Fruit fly (Drosophila melanogaster): Measurements from ENCODE around the gene CG5334.

Gene CG5334

dm6 chrX:14775008-14775407, at the start of gene CG5334:
Gene CG5334 (plus strand): TSS chrX:14775308.
- no peak for TF ChIP-seq h (optimal IDR thresholded peaks at IDR 0.05)
- no peak for TF ChIP-seq Sin3A (optimal IDR thresholded peaks at IDR 0.05)
- no peak for TF ChIP-seq psq (optimal IDR thresholded peaks at IDR 0.05)
- TF ChIP-seq insv (optimal IDR thresholded peaks at IDR 0.05) = no peak
- no peak for TF ChIP-seq ttk (optimal IDR thresholded peaks at IDR 0.05)
- TF ChIP-seq Myc (optimal IDR thresholded peaks at IDR 0.05) = no peak

DNA sequence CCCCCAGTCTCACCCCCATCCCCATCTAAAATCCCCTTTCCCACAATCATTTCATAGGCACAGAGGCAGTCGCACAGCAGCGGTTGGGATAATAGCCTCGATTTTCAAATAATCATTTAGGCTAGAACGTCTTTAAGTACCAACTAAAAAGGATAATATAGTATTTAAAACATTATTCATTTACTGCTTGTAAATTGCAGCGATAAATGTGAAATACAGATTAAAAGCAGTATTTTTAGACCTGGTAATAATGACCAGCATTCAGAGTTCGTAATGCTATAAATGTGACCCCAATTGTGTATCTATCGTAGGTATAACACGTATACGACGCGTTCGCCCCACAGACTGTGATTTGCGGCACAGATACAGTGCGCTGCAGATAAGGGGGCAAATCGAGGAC, 47.5 kb upstream of the CG5334 start:
- no peak for TF ChIP-seq psq (optimal IDR thresholded peaks at IDR 0.05)
- no peak for TF ChIP-seq ttk (optimal IDR thresholded peaks at IDR 0.05)
- TF ChIP-seq Myc (optimal IDR thresholded peaks at IDR 0.05) = no peak
- no peak for TF ChIP-seq Sin3A (optimal IDR thresholded peaks at IDR 0.05)
- TF ChIP-seq insv (optimal IDR thresholded peaks at IDR 0.05) = no peak
- TF ChIP-seq h (optimal IDR thresholded peaks at IDR 0.05) = no peak

dm6 chrX:14738420-14738819, 36.7 kb upstream of the CG5334 start:
- TF ChIP-seq h (optimal IDR thresholded peaks at IDR 0.05) (no peak), Sin3A (optimal IDR thresholded peaks at IDR 0.05) (no peak), insv (optimal IDR thresholded peaks at IDR 0.05) (no peak), psq (optimal IDR thresholded peaks at IDR 0.05) (no peak)

dm6 chrX:14743819-14744218, 31.3 kb upstream of the CG5334 start:
- TF ChIP-seq ttk (optimal IDR thresholded peaks at IDR 0.05) (no peak), insv (optimal IDR thresholded peaks at IDR 0.05) (no peak), h (optimal IDR thresholded peaks at IDR 0.05) (no peak), Sin3A (optimal IDR thresholded peaks at IDR 0.05) (no peak), psq (optimal IDR thresholded peaks at IDR 0.05) (no peak), Myc (optimal IDR thresholded peaks at IDR 0.05) (no peak)

- no peak for TF ChIP-seq Myc (optimal IDR thresholded peaks at IDR 0.05)
- TF ChIP-seq h (optimal IDR thresholded peaks at IDR 0.05) = no peak
- TF ChIP-seq insv (optimal IDR thresholded peaks at IDR 0.05) = no peak
- TF ChIP-seq psq (optimal IDR thresholded peaks at IDR 0.05) = no peak
- no peak for TF ChIP-seq ttk (optimal IDR thresholded peaks at IDR 0.05)
- TF ChIP-seq Sin3A (optimal IDR thresholded peaks at IDR 0.05) = no peak
Observed at dm6 chrX:14749086-14749874, 25.8 kb upstream of the CG5334 start, which contains the start of gene NetB. Gene NetB (minus strand): TSS chrX:14749376.

- TF ChIP-seq h (optimal IDR thresholded peaks at IDR 0.05) (no peak), Sin3A (optimal IDR thresholded peaks at IDR 0.05) (no peak), Myc (optimal IDR thresholded peaks at IDR 0.05) (no peak), insv (optimal IDR thresholded peaks at IDR 0.05) (no peak), ttk (optimal IDR thresholded peaks at IDR 0.05) (no peak), psq (optimal IDR thresholded peaks at IDR 0.05) (no peak)
Observed at dm6 chrX:14750448-14750847, 24.7 kb upstream of the CG5334 start.

- TF ChIP-seq insv (optimal IDR thresholded peaks at IDR 0.05) = no peak
Observed at dm6 chrX:14751162-14751561, 23.9 kb upstream of the CG5334 start.

- TF ChIP-seq insv (optimal IDR thresholded peaks at IDR 0.05) (no peak), Myc (optimal IDR thresholded peaks at IDR 0.05) (no peak), Sin3A (optimal IDR thresholded peaks at IDR 0.05) (no peak), h (optimal IDR thresholded peaks at IDR 0.05) (no peak), ttk (optimal IDR thresholded peaks at IDR 0.05) (no peak), psq (optimal IDR thresholded peaks at IDR 0.05) (no peak)
Observed at dm6 chrX:14765024-14765423, 10.1 kb upstream of the CG5334 start.

DNA sequence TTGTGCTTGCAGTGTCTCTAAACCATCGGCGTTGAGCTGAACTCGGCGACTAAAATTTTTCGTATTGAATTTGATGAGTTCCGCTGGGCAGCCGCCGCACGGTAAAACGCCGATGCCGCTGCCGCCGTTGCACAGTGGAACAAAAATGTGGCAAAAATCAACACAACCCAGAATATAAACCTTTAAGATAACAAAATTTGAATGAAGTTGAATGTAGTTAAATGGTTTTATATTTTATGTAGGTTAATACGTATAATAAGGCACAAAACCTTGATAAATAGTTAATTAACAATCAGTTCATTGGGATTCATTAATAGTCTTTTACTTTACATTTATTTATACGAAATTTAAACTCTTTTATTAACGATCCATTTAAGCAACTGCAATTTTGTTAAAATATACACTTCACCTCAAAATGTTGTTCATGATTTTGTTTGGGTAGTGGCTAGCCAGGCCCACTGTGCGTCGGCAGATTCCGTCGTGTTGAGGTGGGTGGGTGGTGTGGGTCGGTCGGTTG, 9.3 kb upstream of the CG5334 start, which contains the start of gene CG15890:
TSS of gene CG15890 (minus strand) at position 51 of the 517 bp plus-strand sequence.
- TF ChIP-seq Sin3A (optimal IDR thresholded peaks at IDR 0.05) (no peak), insv (optimal IDR thresholded peaks at IDR 0.05) (no peak), h (optimal IDR thresholded peaks at IDR 0.05) (no peak), psq (optimal IDR thresholded peaks at IDR 0.05) (no peak), ttk (optimal IDR thresholded peaks at IDR 0.05) (no peak), Myc (optimal IDR thresholded peaks at IDR 0.05) (no peak)

DNA sequence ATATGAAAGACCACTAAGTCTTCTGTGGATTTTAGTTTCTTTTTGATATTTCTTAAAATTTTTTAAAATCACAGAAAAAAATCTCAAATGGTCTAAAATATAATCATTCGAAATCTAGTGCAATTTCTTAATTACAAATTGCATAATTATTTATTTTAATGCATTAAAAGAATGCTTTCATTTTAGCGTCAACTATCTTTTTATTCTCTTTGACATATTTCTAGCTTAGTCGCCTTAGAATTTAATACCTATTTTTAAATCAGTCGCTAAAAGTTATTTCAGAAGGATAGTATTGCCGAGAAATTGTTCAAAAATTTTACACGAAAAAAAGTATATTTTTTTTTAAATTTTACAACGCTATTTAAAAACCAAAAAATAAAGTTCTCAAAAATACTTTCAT, 1.4 kb downstream of the CG5334 start, which contains the start of gene CG5347:
TSS of gene CG5347 (plus strand) at position 301 of the 400 bp plus-strand sequence.
- TF ChIP-seq ttk (optimal IDR thresholded peaks at IDR 0.05) = no peak
- TF ChIP-seq Sin3A (optimal IDR thresholded peaks at IDR 0.05) = no peak
- TF ChIP-seq Myc (optimal IDR thresholded peaks at IDR 0.05) = no peak
- no peak for TF ChIP-seq insv (optimal IDR thresholded peaks at IDR 0.05)
- no peak for TF ChIP-seq psq (optimal IDR thresholded peaks at IDR 0.05)
- TF ChIP-seq h (optimal IDR thresholded peaks at IDR 0.05) = no peak

- no peak for TF ChIP-seq ttk (optimal IDR thresholded peaks at IDR 0.05)
- TF ChIP-seq insv (optimal IDR thresholded peaks at IDR 0.05) = no peak
- TF ChIP-seq psq (optimal IDR thresholded peaks at IDR 0.05) = no peak
- no peak for TF ChIP-seq Sin3A (optimal IDR thresholded peaks at IDR 0.05)
- TF ChIP-seq Myc (optimal IDR thresholded peaks at IDR 0.05) = no peak
- TF ChIP-seq h (optimal IDR thresholded peaks at IDR 0.05) = no peak
Observed at dm6 chrX:14784002-14784568, 9.0 kb downstream of the CG5334 start, which contains the start of gene Ag5r2. Gene Ag5r2 (minus strand): TSS chrX:14784052.

DNA sequence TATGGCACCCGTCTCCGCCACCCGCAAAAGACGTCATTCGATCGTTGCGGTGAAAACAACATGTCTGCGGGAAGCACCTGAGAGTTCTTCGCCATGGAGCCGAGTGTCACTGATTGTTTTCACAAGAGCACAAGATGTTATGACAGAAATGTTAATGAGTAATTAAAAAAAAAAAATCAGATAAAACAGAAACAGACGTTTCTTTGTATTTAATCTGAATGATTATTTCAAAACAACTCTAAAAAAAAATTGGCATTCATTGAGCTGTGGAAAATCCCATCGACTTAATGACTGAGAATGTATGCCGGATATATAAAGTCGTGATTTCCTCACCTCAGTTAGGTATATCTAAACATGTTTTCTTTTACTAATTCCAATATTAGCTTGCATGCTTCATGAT, 11.3 kb downstream of the CG5334 start, which contains the start of gene Ag5r:
TSS of gene Ag5r (minus strand) at position 101 of the 400 bp plus-strand sequence.
- TF ChIP-seq insv (optimal IDR thresholded peaks at IDR 0.05) (no peak), h (optimal IDR thresholded peaks at IDR 0.05) (no peak), Myc (optimal IDR thresholded peaks at IDR 0.05) (no peak), Sin3A (optimal IDR thresholded peaks at IDR 0.05) (no peak), ttk (optimal IDR thresholded peaks at IDR 0.05) (no peak), psq (optimal IDR thresholded peaks at IDR 0.05) (no peak)

Measured in Kc167 (cell line).